Worm (Caenorhabditis elegans) whole organism, late embryonic: Measurements from ENCODE around the gene sql-1.

ENCODE experiments used
- K09A11.1 ChIP-seq: sonication (generic microtip); optimal IDR thresholded peaks from 2 replicates; lab custom pipeline; 2017; ENCODE audit warnings: antibody characterized with exemption, mild to moderate bottlenecking, missing genetic modification characterization, missing compliant biosample characterization; ENCODE audit not compliant: insufficient read depth
- ahr-1 ChIP-seq: sonication (generic microtip); optimal IDR thresholded peaks from 2 replicates; lab custom pipeline; 2016; ENCODE audit warnings: missing genetic modification characterization, missing compliant biosample characterization
- ceh-18 ChIP-seq: sonication (generic microtip); optimal IDR thresholded peaks from 2 replicates; lab custom pipeline; 2016; ENCODE audit warnings: missing genetic modification characterization, missing compliant biosample characterization
- ceh-24 ChIP-seq: sonication (generic microtip); optimal IDR thresholded peaks from 2 replicates; lab custom pipeline; 2016; ENCODE audit warnings: mild to moderate bottlenecking, missing genetic modification characterization, missing compliant biosample characterization
- ceh-31 ChIP-seq: sonication (generic microtip); optimal IDR thresholded peaks from 2 replicates; lab custom pipeline; 2016; ENCODE audit warnings: missing genetic modification characterization, missing compliant biosample characterization
- dmd-4 ChIP-seq: sonication (generic microtip); optimal IDR thresholded peaks from 2 replicates; lab custom pipeline; 2016; ENCODE audit warnings: borderline replicate concordance, missing genetic modification characterization, missing compliant biosample characterization
- elt-2 ChIP-seq: sonication (generic microtip); optimal IDR thresholded peaks from 2 replicates; lab custom pipeline; 2016; ENCODE audit warnings: missing genetic modification reagents, missing genetic modification characterization, missing compliant biosample characterization
- elt-4 ChIP-seq: sonication (generic microtip); optimal IDR thresholded peaks from 2 replicates; lab custom pipeline; 2016; ENCODE audit warnings: missing genetic modification characterization, missing compliant biosample characterization
- ets-4 ChIP-seq: sonication (generic microtip); optimal IDR thresholded peaks from 2 replicates; lab custom pipeline; 2016; ENCODE audit warnings: missing genetic modification characterization, missing compliant biosample characterization
- fax-1 ChIP-seq: sonication (generic microtip); optimal IDR thresholded peaks from 2 replicates; lab custom pipeline; 2016; ENCODE audit warnings: missing genotype, missing genetic modification characterization, missing compliant biosample characterization
- fkh-10 ChIP-seq: fragments of 150-350 bp; optimal IDR thresholded peaks from 2 replicates; lab custom pipeline; 2014; ENCODE audit warnings: missing biosample characterization, missing genetic modification reagents, missing genetic modification characterization
- gmeb-2 ChIP-seq: sonication (generic microtip); optimal IDR thresholded peaks from 2 replicates; lab custom pipeline; 2016; ENCODE audit warnings: missing genetic modification characterization, inconsistent platforms, missing compliant biosample characterization
- hlh-15 ChIP-seq: sonication (generic microtip); optimal IDR thresholded peaks from 2 replicates; lab custom pipeline; 2016; ENCODE audit warnings: missing genetic modification characterization, missing compliant biosample characterization
- hlh-30 ChIP-seq: sonication (generic microtip); optimal IDR thresholded peaks from 2 replicates; lab custom pipeline; 2017; ENCODE audit warnings: antibody characterized with exemption, missing genetic modification characterization, missing compliant biosample characterization; ENCODE audit not compliant: insufficient read depth
- lim-6 ChIP-seq: sonication (generic microtip); optimal IDR thresholded peaks from 2 replicates; lab custom pipeline; 2016; ENCODE audit warnings: missing genetic modification characterization, missing compliant biosample characterization
- madf-2 ChIP-seq: sonication (generic microtip); optimal IDR thresholded peaks from 2 replicates; lab custom pipeline; 2017; ENCODE audit warnings: missing genetic modification characterization, missing compliant biosample characterization
- nfya-1 ChIP-seq: sonication (generic microtip); optimal IDR thresholded peaks from 2 replicates; lab custom pipeline; 2017; ENCODE audit warnings: missing genetic modification characterization, mild to moderate bottlenecking, missing compliant biosample characterization, antibody characterized with exemption, moderate library complexity
- nhr-11 ChIP-seq: fragments of 150-350 bp; optimal IDR thresholded peaks from 2 replicates; lab custom pipeline; 2014; ENCODE audit warnings: missing biosample characterization, missing genetic modification characterization
- nhr-232 ChIP-seq: sonication (generic microtip); optimal IDR thresholded peaks from 2 replicates; lab custom pipeline; 2016; ENCODE audit warnings: missing genetic modification characterization, missing compliant biosample characterization
- odd-2 ChIP-seq: sonication (generic microtip); optimal IDR thresholded peaks from 2 replicates; lab custom pipeline; 2017; ENCODE audit warnings: antibody characterized with exemption, mild to moderate bottlenecking, missing genetic modification characterization, missing compliant biosample characterization
- pag-3 ChIP-seq: sonication (generic microtip); optimal IDR thresholded peaks from 2 replicates; lab custom pipeline; 2016; ENCODE audit warnings: missing compliant biosample characterization, missing genetic modification characterization, borderline replicate concordance
- pha-2 ChIP-seq: sonication (generic microtip); optimal IDR thresholded peaks from 2 replicates; lab custom pipeline; 2017; ENCODE audit warnings: mild to moderate bottlenecking, missing genetic modification characterization, missing compliant biosample characterization
- rnt-1 ChIP-seq: sonication (generic microtip); optimal IDR thresholded peaks from 2 replicates; lab custom pipeline; 2016; ENCODE audit warnings: missing genetic modification characterization, missing compliant biosample characterization
- sdc-2 ChIP-seq: sonication (generic microtip); optimal IDR thresholded peaks from 2 replicates; lab custom pipeline; 2016; ENCODE audit warnings: missing genotype, missing genetic modification characterization, missing compliant biosample characterization
- ttx-3 ChIP-seq: sonication (generic microtip); optimal IDR thresholded peaks from 2 replicates; lab custom pipeline; 2016; ENCODE audit warnings: missing genetic modification reagents, missing genetic modification characterization, missing compliant biosample characterization
- unc-3 ChIP-seq, 2 experiments: fragments of 200-800 bp in 1 of 2; sonication (Bioruptor generic) in 1 of 2; sonication (generic microtip) in 1 of 2; conservative IDR thresholded peaks in 1 of 2; optimal IDR thresholded peaks in 1 of 2; 2 replicates each; pipeline versions ENCODE4 v1.3.6 to Lab custom; 2016 to 2022; ENCODE audit warnings: missing compliant biosample characterization in 2 of 2, missing genetic modification characterization in 2 of 2, missing genetic modification reagents in 1 of 2
- unc-42 ChIP-seq: sonication (generic microtip); optimal IDR thresholded peaks from 2 replicates; lab custom pipeline; 2016; ENCODE audit warnings: missing genotype, missing genetic modification characterization, missing compliant biosample characterization
- unc-55 ChIP-seq: sonication (generic microtip); optimal IDR thresholded peaks from 2 replicates; lab custom pipeline; 2017; ENCODE audit warnings: missing biosample characterization, missing genetic modification reagents, missing genetic modification characterization
- zip-5 ChIP-seq: sonication (generic microtip); optimal IDR thresholded peaks from 2 replicates; lab custom pipeline; 2016; ENCODE audit warnings: missing genetic modification characterization, missing compliant biosample characterization
- ztf-16 ChIP-seq: sonication (generic microtip); optimal IDR thresholded peaks from 2 replicates; lab custom pipeline; 2017; ENCODE audit warnings: missing genetic modification characterization, missing compliant biosample characterization

Gene sql-1

DNA sequence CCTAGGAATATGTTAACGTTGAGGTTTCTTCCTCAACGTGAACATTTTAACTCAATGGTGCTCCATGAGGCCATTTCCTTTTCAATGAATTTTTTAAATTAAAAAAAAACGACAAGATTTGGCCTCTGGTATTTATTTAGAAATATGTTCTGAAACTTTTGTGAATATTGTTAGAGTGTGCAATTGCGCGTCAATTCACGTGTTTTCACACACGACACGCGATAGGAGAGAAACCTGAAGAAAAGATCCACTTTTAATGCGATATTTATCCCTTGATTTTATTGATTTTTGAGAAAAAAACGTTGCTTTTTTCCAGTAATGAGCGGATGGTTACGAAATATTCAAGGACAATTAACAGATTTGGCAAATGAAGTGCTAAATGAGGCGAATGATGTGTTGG is at the start of gene sql-1:
Gene sql-1 (plus strand): TSS at position 313 of the 400 bp plus-strand sequence.
- TF ChIP-seq unc-3 (GFP tag; conservative IDR thresholded peaks at IDR 0.05; lab: Robert Waterston, UW) (no peak), unc-3 (tag; optimal IDR thresholded peaks at IDR 0.05; lab: Kevin White, UChicago) (no peak), pag-3 (tag; lab: Kevin White, UChicago) (no peak), ceh-18 (tag; lab: Kevin White, UChicago) (no peak), pha-2 (tag; lab: Kevin White, UChicago) (no peak), ahr-1 (no peak), sdc-2 (tag; lab: Kevin White, UChicago) (no peak)

DNA sequence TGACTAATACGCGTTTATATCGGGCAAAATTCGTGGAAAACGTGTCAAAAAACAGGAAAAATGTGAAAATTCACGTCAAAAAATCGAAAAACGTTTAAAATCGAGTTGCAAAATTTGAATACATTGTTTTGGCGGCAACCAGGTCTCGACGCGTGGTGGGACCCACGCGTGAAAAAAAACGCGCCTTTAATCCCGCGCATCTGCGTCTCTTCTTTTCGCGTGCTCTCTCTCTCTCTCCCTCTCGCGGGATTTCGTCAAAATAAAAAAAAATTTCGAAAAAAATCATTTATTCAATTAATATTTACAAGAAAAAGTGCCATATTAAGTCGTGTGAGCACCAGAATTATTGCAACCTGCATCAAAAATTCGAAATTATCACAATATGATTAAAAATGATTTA is 46.0 kb upstream of the sql-1 start, which contains the start of gene ani-1:
Gene ani-1 (minus strand): TSS at position 61 of the 400 bp plus-strand sequence.
- TF ChIP-seq gmeb-2 (tag; lab: Kevin White, UChicago) (no peak), ztf-16 (tag; lab: Kevin White, UChicago) (no peak), odd-2 (tag; lab: Kevin White, UChicago) (no peak), ttx-3 (tag; lab: Kevin White, UChicago) (no peak), unc-55 (GFP tag; lab: Kevin White, UChicago) (peak; percentile 3), ceh-31 (tag; lab: Kevin White, UChicago) (peak; percentile 42), nfya-1 (tag; lab: Kevin White, UChicago) (peak; percentile 38), madf-2 (tag; lab: Kevin White, UChicago) (no peak), ets-4 (no peak), zip-5 (tag; lab: Kevin White, UChicago) (no peak), unc-3 (GFP tag; conservative IDR thresholded peaks at IDR 0.05; lab: Robert Waterston, UW) (no peak), unc-3 (tag; optimal IDR thresholded peaks at IDR 0.05; lab: Kevin White, UChicago) (no peak), fax-1 (tag; lab: Kevin White, UChicago) (no peak), hlh-30 (tag; lab: Kevin White, UChicago) (peak; percentile 32), nhr-11 (tag; lab: Kevin White, UChicago) (no peak), unc-42 (peak; percentile 2), elt-4 (tag; lab: Kevin White, UChicago) (no peak)

DNA sequence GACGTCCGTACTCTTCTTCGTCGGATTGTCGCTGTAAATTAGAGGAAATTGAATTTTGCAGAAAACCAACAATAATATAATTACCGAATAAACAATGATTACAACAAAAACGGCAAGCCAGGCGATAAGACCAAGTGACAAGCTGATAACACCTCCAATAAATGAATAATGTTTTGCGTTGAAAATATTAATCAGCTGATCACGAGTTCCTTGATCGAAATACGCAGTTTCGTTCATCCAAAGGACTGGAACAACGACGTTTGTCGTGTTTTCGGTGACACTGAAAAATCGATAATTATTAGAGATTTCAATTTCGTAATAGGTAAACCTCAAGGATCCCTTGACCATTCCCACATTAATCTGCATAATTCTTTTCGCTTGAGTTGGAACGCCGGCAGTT is 45.6 kb upstream of the sql-1 start:
- TF ChIP-seq ztf-16 (tag; lab: Kevin White, UChicago) (no peak), elt-2 (peak; percentile 43)

DNA sequence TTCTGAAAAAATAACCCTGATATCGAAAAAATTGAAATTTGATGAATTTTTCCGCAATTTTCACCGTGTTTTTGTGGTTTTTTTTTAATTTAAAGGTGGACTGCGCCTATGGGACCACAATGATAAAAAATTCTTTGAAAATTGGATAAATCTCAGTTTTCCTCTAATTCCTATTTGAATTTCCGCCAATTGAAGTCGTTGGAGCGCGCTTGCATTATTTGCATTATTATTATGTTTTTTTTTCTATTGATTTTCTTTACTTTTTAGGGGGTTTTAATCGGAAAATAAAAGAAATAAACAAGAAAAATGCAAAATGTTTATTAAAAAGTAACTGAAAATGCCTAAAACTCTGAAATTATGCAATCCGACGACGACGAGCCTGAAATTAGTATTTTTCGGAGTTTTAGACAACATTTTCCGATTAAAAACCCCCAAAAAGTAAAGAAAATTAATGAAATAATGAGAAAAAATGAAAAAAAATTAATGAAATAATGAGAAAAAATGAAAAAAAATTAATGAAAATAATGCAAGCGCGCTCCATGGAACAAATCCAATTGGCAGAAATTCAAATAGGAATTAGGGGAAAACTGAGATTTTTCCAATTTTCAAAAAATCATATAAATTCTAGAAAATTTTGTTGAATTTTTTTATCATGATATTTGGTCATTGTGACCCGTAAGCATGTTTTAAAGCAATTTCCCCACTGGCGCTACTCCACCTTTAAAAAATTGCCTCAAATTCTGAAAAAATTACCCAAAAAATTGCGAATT is 43.5 kb upstream of the sql-1 start:
- TF ChIP-seq dmd-4 (tag; lab: Kevin White, UChicago) (no peak), unc-42 (no peak), lim-6 (tag; lab: Kevin White, UChicago) (no peak), hlh-30 (tag; lab: Kevin White, UChicago) (no peak), pha-2 (tag; lab: Kevin White, UChicago) (no peak), ceh-24 (no peak), unc-55 (GFP tag; lab: Kevin White, UChicago) (no peak), sdc-2 (tag; lab: Kevin White, UChicago) (no peak), nhr-232 (no peak), pag-3 (tag; lab: Kevin White, UChicago) (no peak), fkh-10 (GFP tag; lab: Kevin White, UChicago) (no peak), rnt-1 (tag; lab: Kevin White, UChicago) (no peak), hlh-15 (tag; lab: Kevin White, UChicago) (no peak), K09A11.1 (tag; lab: Kevin White, UChicago) (no peak)
